Worm (Caenorhabditis elegans) whole organism, L2 larva: Measurements from ENCODE around the gene R102.1.
A peak's percentile ranks its signal among the peaks of the same experiment; 100 is the strongest.

Source experiments
- C34F6.9 ChIP-seq: fragments of 150-350 bp; optimal IDR thresholded peaks from 2 replicates; lab custom pipeline; 2014; ENCODE audit warnings: missing biosample characterization, missing genetic modification characterization
- F13H6.1 ChIP-seq: sonication (generic microtip); optimal IDR thresholded peaks from 2 replicates; lab custom pipeline; 2016; ENCODE audit warnings: missing genetic modification characterization, missing compliant biosample characterization
- R02D3.7 ChIP-seq: fragments of 150-350 bp; optimal IDR thresholded peaks from 2 replicates; lab custom pipeline; 2014; ENCODE audit warnings: missing biosample characterization, missing genetic modification characterization
- Y55F3AM.14 ChIP-seq: fragments of 200-800 bp; sonication (Bioruptor generic); optimal IDR thresholded peaks from 2 replicates; lab custom pipeline; 2018; ENCODE audit warnings: mild to moderate bottlenecking, missing genetic modification characterization, missing compliant biosample characterization
- ZK546.5 ChIP-seq: sonication (generic microtip); optimal IDR thresholded peaks from 2 replicates; lab custom pipeline; 2017; ENCODE audit warnings: missing biosample characterization, missing genetic modification characterization
- blmp-1 ChIP-seq: sonication (generic microtip); optimal IDR thresholded peaks from 2 replicates; lab custom pipeline; 2017; ENCODE audit warnings: missing genetic modification characterization, mild to moderate bottlenecking, missing compliant biosample characterization, antibody characterized with exemption, moderate library complexity; ENCODE audit not compliant: insufficient read depth
- ceh-16 ChIP-seq: fragments of 150-350 bp; optimal IDR thresholded peaks from 2 replicates; lab custom pipeline; 2014; ENCODE audit warnings: missing biosample characterization, missing genetic modification characterization
- ceh-82 ChIP-seq: fragments of 150-350 bp; optimal IDR thresholded peaks from 2 replicates; lab custom pipeline; 2014; ENCODE audit warnings: missing biosample characterization, missing genetic modification characterization
- crh-2 ChIP-seq: sonication (generic microtip); optimal IDR thresholded peaks from 2 replicates; lab custom pipeline; 2017; ENCODE audit warnings: missing biosample characterization, missing genetic modification characterization
- dmd-4 ChIP-seq: sonication (generic microtip); optimal IDR thresholded peaks from 2 replicates; lab custom pipeline; 2017; ENCODE audit warnings: missing biosample characterization, missing genetic modification characterization
- egl-27 ChIP-seq: sonication (generic microtip); optimal IDR thresholded peaks from 3 replicates; lab custom pipeline; 2017; ENCODE audit warnings: missing biosample characterization, missing genetic modification reagents, missing genetic modification characterization
- elt-3 ChIP-seq: sonication (generic microtip); optimal IDR thresholded peaks from 2 replicates; lab custom pipeline; 2017; ENCODE audit warnings: missing biosample characterization, missing genetic modification characterization
- fos-1 ChIP-seq: fragments of 150-350 bp; optimal IDR thresholded peaks from 2 replicates; lab custom pipeline; 2014; ENCODE audit warnings: missing biosample characterization, missing genetic modification characterization
- gmeb-1 ChIP-seq: fragments of 150-350 bp; optimal IDR thresholded peaks from 2 replicates; lab custom pipeline; 2014; ENCODE audit warnings: missing biosample characterization, missing genetic modification characterization
- lin-13 ChIP-seq: fragments of 150-350 bp; optimal IDR thresholded peaks from 2 replicates; lab custom pipeline; 2014; ENCODE audit warnings: missing biosample characterization, missing genetic modification reagents, missing genetic modification characterization
- lin-39 ChIP-seq: fragments of 150-350 bp; optimal IDR thresholded peaks from 2 replicates; lab custom pipeline; 2014; ENCODE audit warnings: missing biosample characterization, missing genetic modification reagents, missing genetic modification characterization
- lsy-2 ChIP-seq, 2 experiments: fragments of 150-350 bp in 1 of 2; sonication (generic microtip) in 1 of 2; optimal IDR thresholded peaks; 2 replicates each; lab custom pipeline; 2014 to 2017; ENCODE audit warnings: missing biosample characterization in 2 of 2, missing genetic modification characterization in 2 of 2
- mab-5 ChIP-seq: fragments of 150-350 bp; optimal IDR thresholded peaks from 2 replicates; lab custom pipeline; 2014; ENCODE audit warnings: missing biosample characterization, missing genetic modification characterization
- nhr-10 ChIP-seq: sonication (generic microtip); optimal IDR thresholded peaks from 2 replicates; lab custom pipeline; 2017; ENCODE audit warnings: missing biosample characterization, missing genetic modification characterization
- nhr-11 ChIP-seq: fragments of 150-350 bp; optimal IDR thresholded peaks from 2 replicates; lab custom pipeline; 2014; ENCODE audit warnings: missing biosample characterization, missing genetic modification characterization
- nhr-12 ChIP-seq: fragments of 150-350 bp; optimal IDR thresholded peaks from 2 replicates; lab custom pipeline; 2014; ENCODE audit warnings: missing biosample characterization, missing genetic modification characterization
- nhr-129 ChIP-seq: fragments of 150-350 bp; optimal IDR thresholded peaks from 2 replicates; lab custom pipeline; 2014; ENCODE audit warnings: missing biosample characterization, missing genetic modification characterization
- nhr-21 ChIP-seq: fragments of 150-350 bp; optimal IDR thresholded peaks from 2 replicates; lab custom pipeline; 2014; ENCODE audit warnings: missing biosample characterization, missing genetic modification characterization
- nhr-25 ChIP-seq: fragments of 150-350 bp; sonication (generic microtip); optimal IDR thresholded peaks from 3 replicates; lab custom pipeline; 2014; ENCODE audit warnings: missing biosample characterization, missing genetic modification characterization
- nhr-6 ChIP-seq: fragments of 150-350 bp; optimal IDR thresholded peaks from 2 replicates; lab custom pipeline; 2014; ENCODE audit warnings: missing biosample characterization, missing genetic modification characterization
- nhr-77 ChIP-seq: fragments of 150-350 bp; optimal IDR thresholded peaks from 2 replicates; lab custom pipeline; 2014; ENCODE audit warnings: missing biosample characterization, missing genetic modification characterization
- sem-4 ChIP-seq: fragments of 150-350 bp; optimal IDR thresholded peaks from 2 replicates; lab custom pipeline; 2014; ENCODE audit warnings: missing biosample characterization, missing genetic modification reagents, missing genetic modification characterization
- skn-1 ChIP-seq: sonication (generic microtip); optimal IDR thresholded peaks from 2 replicates; lab custom pipeline; 2017; ENCODE audit warnings: missing biosample characterization, missing genetic modification characterization
- sma-3 ChIP-seq: sonication (generic microtip); optimal IDR thresholded peaks from 2 replicates; lab custom pipeline; 2016; ENCODE audit warnings: missing genetic modification reagents, missing genetic modification characterization, missing compliant biosample characterization
- sma-9 ChIP-seq, 2 experiments: fragments of 150-350 bp in 1 of 2; sonication (generic microtip) in 1 of 2; optimal IDR thresholded peaks; 2 replicates each; lab custom pipeline; 2014 to 2016; ENCODE audit warnings: missing genetic modification characterization in 2 of 2, mild to moderate bottlenecking in 1 of 2, missing biosample characterization in 1 of 2, missing compliant biosample characterization in 1 of 2, missing genetic modification reagents in 1 of 2, moderate library complexity in 1 of 2
- unc-39 ChIP-seq: fragments of 150-350 bp; optimal IDR thresholded peaks from 2 replicates; lab custom pipeline; 2014; ENCODE audit warnings: missing biosample characterization, missing genetic modification characterization
- unc-55 ChIP-seq: fragments of 150-350 bp; sonication (generic microtip); optimal IDR thresholded peaks from 3 replicates; lab custom pipeline; 2014; ENCODE audit warnings: missing biosample characterization, missing genetic modification reagents, missing genetic modification characterization
- zag-1 ChIP-seq: fragments of 150-350 bp; optimal IDR thresholded peaks from 2 replicates; lab custom pipeline; 2014; ENCODE audit warnings: missing biosample characterization, missing genetic modification characterization
- ztf-11 ChIP-seq: sonication (generic microtip); optimal IDR thresholded peaks from 2 replicates; lab custom pipeline; 2017; ENCODE audit warnings: missing biosample characterization, missing genetic modification characterization
- ztf-4 ChIP-seq: fragments of 150-350 bp; optimal IDR thresholded peaks from 2 replicates; lab custom pipeline; 2014; ENCODE audit warnings: missing biosample characterization, missing genetic modification characterization

The R102.1 gene

DNA sequence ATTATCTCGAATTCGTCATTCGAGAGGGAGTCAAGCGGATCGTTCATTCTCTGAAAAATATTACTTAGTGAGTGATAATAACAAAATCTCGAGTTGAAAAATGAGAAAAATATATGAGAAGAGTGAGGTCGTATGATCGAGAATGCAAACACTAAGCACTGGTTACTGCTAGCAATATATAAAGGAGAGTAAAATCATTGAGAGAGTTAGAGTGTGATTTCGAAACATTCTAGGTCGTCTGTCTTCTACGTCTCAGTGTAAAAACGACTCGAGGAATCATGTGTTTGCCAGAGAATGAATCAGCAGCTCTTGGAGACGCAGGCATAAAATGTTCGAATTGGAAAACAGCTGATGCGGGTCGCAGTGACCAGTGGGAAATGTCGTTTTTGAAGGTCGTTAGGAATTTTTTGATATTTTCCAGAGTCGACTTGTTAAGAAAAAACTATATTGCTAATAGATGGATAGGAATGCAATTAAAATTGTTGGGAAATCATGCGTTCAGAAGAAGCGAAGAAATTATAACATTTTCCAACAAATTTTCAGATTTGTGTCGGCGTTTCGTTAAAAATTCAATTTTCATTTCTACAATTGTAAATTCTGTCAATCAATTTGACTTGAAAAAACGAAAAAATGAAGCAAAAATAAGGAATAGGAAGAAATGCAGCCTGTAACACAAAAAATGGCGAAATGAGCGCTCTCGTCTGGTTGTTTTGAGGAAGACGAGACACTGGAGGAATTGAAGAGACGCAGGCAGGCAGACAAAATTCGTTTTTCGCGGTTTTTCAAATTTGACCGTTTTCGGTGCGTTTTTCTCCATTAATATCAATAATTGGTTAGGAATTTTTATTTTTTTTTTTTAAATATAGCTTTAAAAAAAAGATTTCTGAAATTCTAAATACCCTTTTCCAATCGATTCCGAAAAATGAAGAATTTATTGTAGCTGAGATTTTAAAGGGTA is 11.5 kb downstream of the R102.1 start, which contains the start of gene allo-1:
allo-1 (minus strand) TSS at position 51 of the 958 bp plus-strand sequence.
- TF ChIP-seq F13H6.1 (peak; percentile 79), nhr-77 (tag; lab: Kevin White, UChicago) (no peak), ztf-4 (tag; lab: Kevin White, UChicago) (peak; percentile 32), skn-1 (peak; percentile 3), nhr-21 (peak; percentile 15), nhr-25 (tag; lab: Kevin White, UChicago) (peak; percentile 79), crh-2 (tag; lab: Kevin White, UChicago) (peak; percentile 68), dmd-4 (no peak), nhr-6 (peak; percentile 46), sem-4 (tag; lab: Kevin White, UChicago) (peak; percentile 33), fos-1 (tag; lab: Kevin White, UChicago) (peak; percentile 95), nhr-129 (tag; lab: Kevin White, UChicago) (peak; percentile 96), mab-5 (tag; lab: Kevin White, UChicago) (peak; percentile 0), elt-3 (tag; lab: Kevin White, UChicago) (no peak), sma-3 (peak; percentile 69), nhr-12 (tag; lab: Kevin White, UChicago) (no peak), gmeb-1 (tag; lab: Kevin White, UChicago) (peak; percentile 91), C34F6.9 (peak; percentile 86), Y55F3AM.14 (no peak), lsy-2 (tag; optimal IDR thresholded peaks at IDR 0.05; lab: Kevin White, UChicago) (peak in 1 of 2 experiments; percentile 75), blmp-1 (tag; lab: Kevin White, UChicago) (peak; percentile 43), sma-9 (GFP tag; optimal IDR thresholded peaks at IDR 0.05; lab: Kevin White, UChicago) (peak; percentile 92), sma-9 (tag; optimal IDR thresholded peaks at IDR 0.05; lab: Kevin White, UChicago) (no peak), unc-55 (GFP tag; lab: Kevin White, UChicago) (peak; percentile 55), zag-1 (peak; percentile 14)

ce11 chrIV:10698486-10698885 is 12.6 kb downstream of the R102.1 start:
- no peak for TF ChIP-seq ceh-82 (tag; lab: Kevin White, UChicago)
- no peak for TF ChIP-seq nhr-10 (tag; lab: Kevin White, UChicago)
- no peak for TF ChIP-seq nhr-11 (tag; lab: Kevin White, UChicago)
- no peak for TF ChIP-seq lin-39 (tag; lab: Kevin White, UChicago)
- TF ChIP-seq blmp-1 (tag; lab: Kevin White, UChicago) = no peak
- TF ChIP-seq lsy-2 (tag; optimal IDR thresholded peaks at IDR 0.05; lab: Kevin White, UChicago) = no peak

- TF ChIP-seq ZK546.5 (tag; lab: Kevin White, UChicago) = no peak
- TF ChIP-seq R02D3.7 (tag; lab: Kevin White, UChicago) = no peak
- no peak for TF ChIP-seq lin-13 (GFP tag; lab: Kevin White, UChicago)
- no peak for TF ChIP-seq nhr-12 (tag; lab: Kevin White, UChicago)
Observed at ce11 chrIV:10699000-10699399, 13.2 kb downstream of the R102.1 start.

DNA sequence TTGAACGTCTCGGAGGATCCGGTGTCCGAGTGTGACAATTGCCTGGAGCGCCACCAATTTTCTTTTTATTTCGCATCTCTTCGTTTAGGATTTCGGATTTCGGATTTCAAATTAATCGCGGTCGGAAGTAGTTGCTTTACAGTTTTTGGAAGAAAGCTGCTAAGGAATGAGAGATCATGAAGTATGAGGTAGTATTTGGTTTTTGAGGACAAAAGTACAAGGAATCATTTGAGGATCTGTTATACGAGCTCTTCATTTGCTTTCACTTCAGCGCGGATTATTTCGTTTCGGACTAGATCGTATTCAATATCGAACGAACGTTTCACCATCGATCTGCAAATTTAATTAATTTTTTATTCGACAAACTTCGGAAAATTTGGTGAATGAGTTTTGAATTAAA is 13.8 kb downstream of the R102.1 start, which contains the start of gene R102.11:
R102.11 (minus strand) TSS at position 101 of the 400 bp plus-strand sequence.
- TF ChIP-seq blmp-1 (tag; lab: Kevin White, UChicago) = no peak
- no peak for TF ChIP-seq unc-55 (GFP tag; lab: Kevin White, UChicago)
- no peak for TF ChIP-seq lin-39 (tag; lab: Kevin White, UChicago)
- TF ChIP-seq lin-13 (GFP tag; lab: Kevin White, UChicago) = no peak
- TF ChIP-seq C34F6.9 = no peak
- TF ChIP-seq unc-39 (tag; lab: Kevin White, UChicago) = no peak
- no peak for TF ChIP-seq nhr-21
- no peak for TF ChIP-seq ztf-11
- TF ChIP-seq gmeb-1 (tag; lab: Kevin White, UChicago) = no peak
- TF ChIP-seq egl-27 (tag; lab: Kevin White, UChicago) = no peak
- no peak for TF ChIP-seq nhr-12 (tag; lab: Kevin White, UChicago)
- no peak for TF ChIP-seq sem-4 (tag; lab: Kevin White, UChicago)
- no peak for TF ChIP-seq ceh-16 (tag; lab: Kevin White, UChicago)
- no peak for TF ChIP-seq Y55F3AM.14
- no peak for TF ChIP-seq fos-1 (tag; lab: Kevin White, UChicago)
- no peak for TF ChIP-seq nhr-25 (tag; lab: Kevin White, UChicago)
